Worm (Caenorhabditis elegans): Measurements from ENCODE around the gene C04G6.13.

Gene C04G6.13

DNA sequence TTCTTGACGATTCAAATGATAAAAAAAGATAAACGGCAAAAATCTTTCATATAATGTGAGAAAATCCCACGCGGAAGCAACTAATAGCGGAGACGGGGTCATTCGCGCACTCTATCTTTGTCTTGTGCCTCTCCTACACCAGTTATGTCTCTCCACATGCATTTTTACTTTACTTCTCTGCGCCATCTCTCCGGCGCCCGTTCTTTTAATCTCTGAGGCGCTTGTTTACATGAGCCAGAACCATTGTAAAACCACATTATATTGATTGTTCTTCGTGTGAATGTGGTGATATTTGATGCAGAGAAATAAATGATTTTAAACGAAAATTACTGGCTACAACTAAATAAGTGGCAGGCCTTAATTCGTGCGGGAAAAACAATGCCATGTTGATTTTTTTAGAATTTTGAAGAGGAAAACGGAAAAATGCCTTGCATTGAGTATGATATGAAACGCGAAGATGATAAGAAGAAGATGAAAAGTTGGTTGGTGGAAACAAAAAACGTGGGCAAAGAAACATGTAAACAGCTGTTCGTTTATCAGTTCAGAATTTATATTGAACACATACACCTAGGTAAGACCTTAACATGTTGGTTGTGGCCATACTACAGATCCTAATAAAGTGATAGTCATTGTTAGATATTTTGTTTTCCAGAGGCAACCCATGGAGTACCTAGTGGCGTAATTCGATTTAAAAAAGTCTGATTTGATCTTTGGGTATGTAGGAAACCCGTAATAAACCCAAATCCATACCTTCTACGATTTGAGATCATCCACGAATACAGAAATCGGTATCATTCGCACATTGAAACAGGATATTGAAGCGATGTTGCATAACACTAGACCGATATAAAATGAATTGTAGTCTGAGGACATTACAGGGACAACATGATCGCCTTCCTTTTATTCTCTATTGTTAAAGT lies 1.4 kb upstream of the C04G6.13 start, which contains the start of gene C04G6.2 (continued):
- no peak for TF ChIP-seq grh-1 (GFP tag; IDR thresholded peaks at IDR 0.05)
- no peak for TF ChIP-seq tlp-1 (tag; optimal IDR thresholded peaks at IDR 0.05)
- TF ChIP-seq swsn-7 (tag; optimal IDR thresholded peaks at IDR 0.05), result peak; percentile 40
- TF ChIP-seq xbp-1 (tag; optimal IDR thresholded peaks at IDR 0.05), result peak; percentile 11
- no peak for TF ChIP-seq C16A3.4 (tag; optimal IDR thresholded peaks at IDR 0.05)
- TF ChIP-seq mep-1 (tag; optimal IDR thresholded peaks at IDR 0.05), result peak; percentile 53
- TF ChIP-seq Y116A8C.19 (tag; optimal IDR thresholded peaks at IDR 0.05; ENCODE audit: borderline replicate concordance), result no peak
- TF ChIP-seq mdl-1 (tag; optimal IDR thresholded peaks at IDR 0.05), result peak in 1 of 2 experiments; percentile 74
- TF ChIP-seq nhr-76 (tag; optimal IDR thresholded peaks at IDR 0.05), result no peak
- peak; percentile 44 to 62 for TF ChIP-seq lsy-2 (tag; optimal IDR thresholded peaks at IDR 0.05)
- no peak for TF ChIP-seq lin-39 (tag; optimal IDR thresholded peaks at IDR 0.05)
- no peak for TF ChIP-seq nhr-90 (tag; optimal IDR thresholded peaks at IDR 0.05; ENCODE audit: poor library complexity)
- TF ChIP-seq elt-3 (tag; optimal IDR thresholded peaks at IDR 0.05), result peak in 1 of 6 experiments; percentile 46
- TF ChIP-seq jun-1 (tag; optimal IDR thresholded peaks at IDR 0.05), result no peak
- peak; percentile 73 for TF ChIP-seq snu-23 (GFP tag; optimal IDR thresholded peaks at IDR 0.05)
- TF ChIP-seq fkh-8 (tag; optimal IDR thresholded peaks at IDR 0.05), result peak; percentile 41
- peak; percentile 78 for TF ChIP-seq elt-2 (tag; optimal IDR thresholded peaks at IDR 0.05)
- TF ChIP-seq irx-1 (tag; optimal IDR thresholded peaks at IDR 0.05), result no peak
- TF ChIP-seq ces-1 (GFP tag; optimal IDR thresholded peaks at IDR 0.05), result no peak
- TF ChIP-seq skn-1 (tag; optimal IDR thresholded peaks at IDR 0.05), result peak; percentile 32
- no peak for TF ChIP-seq unc-30 (tag; optimal IDR thresholded peaks at IDR 0.05)
- no peak for TF ChIP-seq zip-4 (GFP tag; optimal IDR thresholded peaks at IDR 0.05)
- peak; percentile 45 for TF ChIP-seq nhr-47 (tag; optimal IDR thresholded peaks at IDR 0.05)
- TF ChIP-seq pag-3 (tag; optimal IDR thresholded peaks at IDR 0.05; ENCODE audit: borderline replicate concordance, insufficient read depth), result no peak
- no peak; the same call in none of the 2 replicates for TF ChIP-seq nhr-19 (GFP tag; conservative IDR thresholded peaks at IDR 0.05)
- TF ChIP-seq snpc-4 (tag; optimal IDR thresholded peaks at IDR 0.05), result peak; percentile 29
- no peak for TF ChIP-seq ceh-90 (tag; optimal IDR thresholded peaks at IDR 0.05)
- no peak for TF ChIP-seq nhr-11 (tag; optimal IDR thresholded peaks at IDR 0.05)
- TF ChIP-seq egl-13 (tag; optimal IDR thresholded peaks at IDR 0.05), result no peak
- TF ChIP-seq F16B12.6 (tag; optimal IDR thresholded peaks at IDR 0.05), result peak; percentile 24
- TF ChIP-seq sox-4 (tag; optimal IDR thresholded peaks at IDR 0.05), result no peak
- peak; percentile 16 for TF ChIP-seq unc-86 (tag; optimal IDR thresholded peaks at IDR 0.05)
- peak; percentile 10 to 56 (median 35) for TF ChIP-seq dpl-1 (GFP tag; optimal IDR thresholded peaks at IDR 0.05)
- no peak for TF ChIP-seq lir-3 (tag; optimal IDR thresholded peaks at IDR 0.05; ENCODE audit: poor library complexity)
- no peak for TF ChIP-seq nhr-237 (tag; optimal IDR thresholded peaks at IDR 0.05)
- TF ChIP-seq lin-35 (GFP tag; optimal IDR thresholded peaks at IDR 0.05), result peak; percentile 37 to 45
- no peak for TF ChIP-seq ztf-4 (tag; optimal IDR thresholded peaks at IDR 0.05)
- TF ChIP-seq zag-1 (tag; optimal IDR thresholded peaks at IDR 0.05), result no peak
- no peak for TF ChIP-seq egl-27 (tag; optimal IDR thresholded peaks at IDR 0.05)
- no peak for TF ChIP-seq efl-3 (GFP tag; optimal IDR thresholded peaks at IDR 0.05)
- no peak for TF ChIP-seq unc-62 (GFP tag; optimal IDR thresholded peaks at IDR 0.05)
- no peak for TF ChIP-seq mef-2 (tag; optimal IDR thresholded peaks at IDR 0.05)
- peak; percentile 74 for TF ChIP-seq nhr-20 (tag; optimal IDR thresholded peaks at IDR 0.05)
- TF ChIP-seq hlh-17 (GFP tag; optimal IDR thresholded peaks at IDR 0.05; ENCODE audit: borderline replicate concordance), result no peak
- no peak for TF ChIP-seq ztf-11 (tag; optimal IDR thresholded peaks at IDR 0.05)
- TF ChIP-seq lin-14 (GFP tag; optimal IDR thresholded peaks at IDR 0.05), result peak; percentile 94
- TF ChIP-seq ets-5 (GFP tag; IDR thresholded peaks at IDR 0.05), result no peak
- TF ChIP-seq nhr-77 (tag; optimal IDR thresholded peaks at IDR 0.05), result peak; percentile 32
- TF ChIP-seq fkh-4 (tag; optimal IDR thresholded peaks at IDR 0.05; ENCODE audit: borderline replicate concordance), result no peak
- TF ChIP-seq fos-1 (tag; optimal IDR thresholded peaks at IDR 0.05), result peak; percentile 30
